Fruit fly (Drosophila melanogaster): ENCODE data around the gene Ncoa6.

Ncoa6 gene

DNA sequence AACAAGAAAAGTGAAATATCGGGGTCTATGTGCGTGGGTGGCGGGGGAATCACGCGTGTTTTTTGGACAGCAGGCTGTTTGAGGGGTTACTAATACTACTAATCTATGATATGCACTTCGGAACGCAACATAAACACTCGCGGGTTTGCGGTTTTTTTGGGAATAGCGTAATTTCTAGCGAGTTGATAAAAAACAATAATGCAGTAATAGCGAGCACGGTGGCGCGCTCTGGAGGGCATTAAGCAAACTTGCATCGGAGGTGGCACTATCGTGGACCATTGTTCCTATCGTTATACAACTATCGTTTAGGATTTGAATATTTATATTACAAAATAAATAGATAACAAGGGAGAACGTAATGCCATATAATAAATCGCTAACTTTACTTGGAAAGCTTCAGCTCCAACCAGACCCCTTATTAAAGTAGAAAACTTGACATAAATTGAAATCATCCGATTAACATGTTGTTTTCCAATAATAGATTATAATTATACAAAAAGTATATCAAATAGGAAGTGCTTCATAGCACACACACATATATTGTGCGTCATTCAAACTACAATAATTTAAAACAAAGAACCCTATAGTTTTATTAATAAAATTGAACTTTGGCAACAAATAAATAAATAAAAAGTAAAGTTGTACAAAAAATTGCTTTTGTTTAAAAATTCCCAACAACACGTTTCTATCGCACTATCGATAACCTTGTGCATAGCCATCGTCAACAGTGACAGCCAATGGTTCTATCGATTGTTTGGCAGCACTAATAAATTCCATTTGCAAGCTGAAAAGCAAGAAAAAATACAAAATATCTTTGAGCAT lies 48.0 kb downstream of the Ncoa6 start, which contains the start of the genes Nin and Bub1 (continued):
- TF ChIP-seq p53 (GFP tag; optimal IDR thresholded peaks at IDR 0.05) (no peak), CG16813 (GFP tag; IDR thresholded peaks at IDR 0.05; ENCODE audit: partially characterized antibody) (peak; percentile 92), Sox100B (GFP tag; optimal IDR thresholded peaks at IDR 0.05) (no peak), CG34376 (GFP tag; optimal IDR thresholded peaks at IDR 0.05) (no peak), exex (tag; optimal IDR thresholded peaks at IDR 0.05) (no peak), Dip2 (GFP tag; IDR thresholded peaks at IDR 0.05) (no peak), luna (GFP tag; optimal IDR thresholded peaks at IDR 0.05) (no peak), CG6791 (GFP tag; IDR thresholded peaks at IDR 0.05; ENCODE audit: partially characterized antibody) (peak; percentile 92), gcm2 (GFP tag; optimal IDR thresholded peaks at IDR 0.05) (no peak), grau (tag; optimal IDR thresholded peaks at IDR 0.05) (peak; percentile 25), CG3065 (GFP tag; optimal IDR thresholded peaks at IDR 0.05) (no peak), chinmo (GFP tag; IDR thresholded peaks at IDR 0.05; ENCODE audit: partially characterized antibody) (peak; percentile 64; the same call in 3 of the 4 replicates), CG13775 (GFP tag; optimal IDR thresholded peaks at IDR 0.05) (peak; percentile 37), Lhr (GFP tag; optimal IDR thresholded peaks at IDR 0.05) (no peak), Ada2b (GFP tag; IDR thresholded peaks at IDR 0.05) (no peak), CG6654 (GFP tag; optimal IDR thresholded peaks at IDR 0.05) (no peak), schlank (tag; optimal IDR thresholded peaks at IDR 0.05) (no peak), Mrtf (GFP tag; IDR thresholded peaks at IDR 0.05) (no peak), hbn (GFP tag; IDR thresholded peaks at IDR 0.05; ENCODE audit: partially characterized antibody) (peak; percentile 55), ase (GFP tag; IDR thresholded peaks at IDR 0.05) (0 out of 3 replicates have a peak, but pooled peaks have one; percentile 35), CG5180 (GFP tag; optimal IDR thresholded peaks at IDR 0.05) (no peak), Atf3 (GFP tag; optimal IDR thresholded peaks at IDR 0.05) (peak; percentile 2), slp2 (GFP tag; optimal IDR thresholded peaks at IDR 0.05) (no peak), CG9817 (tag; optimal IDR thresholded peaks at IDR 0.05) (no peak), CG15696 (tag; optimal IDR thresholded peaks at IDR 0.05) (no peak), Dref (GFP tag; IDR thresholded peaks at IDR 0.05) (peak; percentile 86), Oli (tag; optimal IDR thresholded peaks at IDR 0.05) (peak; percentile 27), CG1529 (GFP tag; optimal IDR thresholded peaks at IDR 0.05) (no peak), odd (GFP tag; optimal IDR thresholded peaks at IDR 0.05) (no peak), CG4404 (GFP tag; IDR thresholded peaks at IDR 0.05) (no peak), CG11723 (GFP tag; optimal IDR thresholded peaks at IDR 0.05) (no peak), CG4820 (GFP tag; optimal IDR thresholded peaks at IDR 0.05) (no peak), CG12391 (tag; optimal IDR thresholded peaks at IDR 0.05) (peak; percentile 46), CG30403 (GFP tag; optimal IDR thresholded peaks at IDR 0.05) (peak; percentile 62), Chrac-16 (GFP tag; optimal IDR thresholded peaks at IDR 0.05) (peak; percentile 14), CG30020 (tag; optimal IDR thresholded peaks at IDR 0.05) (peak; percentile 46), Dbx (GFP tag; IDR thresholded peaks at IDR 0.05) (peak; percentile 71), Lpt (GFP tag; optimal IDR thresholded peaks at IDR 0.05) (no peak), CG6854 (GFP tag; optimal IDR thresholded peaks at IDR 0.05) (no peak), Scr (GFP tag; IDR thresholded peaks at IDR 0.05; ENCODE audit: partially characterized antibody) (peak; percentile 90), Asciz (GFP tag; optimal IDR thresholded peaks at IDR 0.05) (no peak), dmrt99B (tag; optimal IDR thresholded peaks at IDR 0.05) (no peak), kni (GFP tag; optimal IDR thresholded peaks at IDR 0.05) (no peak), CG17568 (GFP tag; optimal IDR thresholded peaks at IDR 0.05) (no peak), CG12942 (GFP tag; optimal IDR thresholded peaks at IDR 0.05) (no peak), gcm (GFP tag; optimal IDR thresholded peaks at IDR 0.05) (no peak), HLH3B (GFP tag; IDR thresholded peaks at IDR 0.05) (no peak), CG13424 (tag; optimal IDR thresholded peaks at IDR 0.05) (no peak), Optix (GFP tag; IDR thresholded peaks at IDR 0.05) (no peak)

Data from whole organism, embryonic.